Fruit fly (Drosophila melanogaster) whole organism, embryonic: ENCODE data around the gene CG7530.

Experiments used
- CG10462 ChIP-seq: fragments of 200-800 bp; sonication (Bioruptor generic); optimal IDR thresholded peaks from 2 replicates; lab custom pipeline; 2016; ENCODE audit warnings: missing biosample characterization, missing genetic modification characterization
- CG10979 ChIP-seq: fragments of 200-800 bp; sonication (Bioruptor generic); optimal IDR thresholded peaks from 2 replicates; lab custom pipeline; 2018; ENCODE audit warnings: missing biosample characterization, mild to moderate bottlenecking, missing genetic modification characterization, moderate library complexity
- CG12219 ChIP-seq: fragments of 200-800 bp; sonication (Bioruptor generic); optimal IDR thresholded peaks from 3 replicates; lab custom pipeline; 2018; ENCODE audit warnings: missing biosample characterization, mild to moderate bottlenecking, missing genetic modification characterization
- CG12942 ChIP-seq: fragments of 200-800 bp; sonication (Bioruptor generic); optimal IDR thresholded peaks from 3 replicates; lab custom pipeline; 2016; ENCODE audit warnings: missing biosample characterization, missing genetic modification characterization
- CG13424 ChIP-seq: fragments of 200-800 bp; sonication (Bioruptor generic); optimal IDR thresholded peaks from 2 replicates; lab custom pipeline; 2019; ENCODE audit warnings: missing biosample characterization, mild to moderate bottlenecking, missing genetic modification characterization, moderate library complexity
- CG15073 ChIP-seq: fragments of 200-800 bp; sonication (Bioruptor generic); optimal IDR thresholded peaks from 2 replicates; lab custom pipeline; 2016; ENCODE audit warnings: missing biosample characterization, missing genetic modification characterization
- CG1647 ChIP-seq: fragments of 200-800 bp; sonication (Bioruptor generic); optimal IDR thresholded peaks from 3 replicates; lab custom pipeline; 2016; ENCODE audit warnings: missing biosample characterization, missing genetic modification characterization
- CG17359 ChIP-seq: fragments of 200-800 bp; sonication (Bioruptor generic); optimal IDR thresholded peaks from 3 replicates; lab custom pipeline; 2018; ENCODE audit warnings: missing biosample characterization, mild to moderate bottlenecking, missing genetic modification characterization, moderate library complexity
- CG18476 ChIP-seq: fragments of 200-800 bp; sonication (Bioruptor generic); optimal IDR thresholded peaks from 2 replicates; lab custom pipeline; 2016; ENCODE audit warnings: missing biosample characterization, mild to moderate bottlenecking, missing genetic modification characterization
- CG2116 ChIP-seq: fragments of 200-800 bp; sonication (Bioruptor generic); optimal IDR thresholded peaks from 3 replicates; lab custom pipeline; 2018; ENCODE audit warnings: missing biosample characterization, mild to moderate bottlenecking, missing genetic modification characterization
- CG2889 ChIP-seq: fragments of 200-800 bp; sonication (Bioruptor generic); IDR thresholded peaks from 3 replicates; pipeline ENCODE4 v1.3.6; 2022; ENCODE audit warnings: missing biosample characterization, missing genetic modification characterization
- CG32772 ChIP-seq: fragments of 200-800 bp; sonication (Bioruptor generic); IDR thresholded peaks from 2 replicates; pipeline ENCODE4 v1.3.6; 2022; ENCODE audit warnings: missing biosample characterization, missing genetic modification characterization
- CG43689 ChIP-seq: fragments of 200-800 bp; sonication (Bioruptor generic); IDR thresholded peaks from 2 replicates; pipeline ENCODE4 v1.3.6; 2022; ENCODE audit warnings: missing biosample characterization, missing genetic modification characterization
- CG4617 ChIP-seq: fragments of 200-800 bp; sonication (Bioruptor generic); optimal IDR thresholded peaks from 3 replicates; lab custom pipeline; 2016; ENCODE audit warnings: missing biosample characterization, missing genetic modification characterization, borderline replicate concordance
- CG6765 ChIP-seq: fragments of 200-800 bp; sonication (Bioruptor generic); optimal IDR thresholded peaks from 3 replicates; lab custom pipeline; 2017; ENCODE audit warnings: missing biosample characterization, mild to moderate bottlenecking, missing genetic modification characterization
- CrebB ChIP-seq: fragments of 200-800 bp; sonication (Bioruptor generic); optimal IDR thresholded peaks from 3 replicates; lab custom pipeline; 2018; ENCODE audit warnings: missing biosample characterization, mild to moderate bottlenecking, missing genetic modification characterization
- D19A ChIP-seq: fragments of 200-800 bp; optimal IDR thresholded peaks from 3 replicates; lab custom pipeline; 2019; ENCODE audit warnings: missing biosample characterization, mild to moderate bottlenecking, missing genetic modification characterization, moderate library complexity
- Dek ChIP-seq: fragments of 200-800 bp; sonication (Bioruptor generic); optimal IDR thresholded peaks from 3 replicates; lab custom pipeline; 2019; ENCODE audit warnings: missing biosample characterization, mild to moderate bottlenecking, missing genetic modification characterization, moderate library complexity
- Dip3 ChIP-seq: fragments of 200-800 bp; sonication (Bioruptor generic); optimal IDR thresholded peaks from 3 replicates; lab custom pipeline; 2016; ENCODE audit warnings: missing biosample characterization, missing genetic modification characterization
- ERR ChIP-seq: fragments of 200-800 bp; sonication (Bioruptor generic); optimal IDR thresholded peaks from 2 replicates; lab custom pipeline; 2016; ENCODE audit warnings: missing biosample characterization, missing genetic modification characterization
- Eip74EF ChIP-seq, 2 experiments: fragments of 200-800 bp in 1 of 2; fragments of >200 bp in 1 of 2; sonication (Bioruptor generic) in 1 of 2; optimal IDR thresholded peaks; 2 replicates each; lab custom pipeline; 2017 to 2019; ENCODE audit warnings: missing biosample characterization in 2 of 2, missing genetic modification characterization in 2 of 2, mild to moderate bottlenecking in 1 of 2, moderate library complexity in 1 of 2
- Ets65A ChIP-seq: fragments of 200-800 bp; sonication (Bioruptor generic); peaks from one replicate; lab custom pipeline; 2016; ENCODE audit warnings: missing biosample characterization, missing genetic modification characterization
- HHEX ChIP-seq: fragments of 200-800 bp; sonication (Bioruptor generic); optimal IDR thresholded peaks from 3 replicates; lab custom pipeline; 2017; ENCODE audit warnings: missing biosample characterization, mild to moderate bottlenecking, missing genetic modification characterization, missing genetic modification reagents
- Lim3 ChIP-seq: fragments of 200-800 bp; sonication (Bioruptor generic); IDR thresholded peaks from 2 replicates; pipeline ENCODE4 v1.3.6; 2022; ENCODE audit warnings: missing biosample characterization, missing genetic modification characterization
- MTF-1 ChIP-seq: fragments of 200-800 bp; sonication (Bioruptor generic); optimal IDR thresholded peaks from 2 replicates; lab custom pipeline; 2018; ENCODE audit warnings: missing biosample characterization, mild to moderate bottlenecking, missing genetic modification characterization, borderline replicate concordance
- Sox102F ChIP-seq: fragments of 200-800 bp; sonication (Bioruptor generic); optimal IDR thresholded peaks from 2 replicates; lab custom pipeline; 2018; ENCODE audit warnings: missing biosample characterization, mild to moderate bottlenecking, missing genetic modification characterization, moderate library complexity
- Spps ChIP-seq: fragments of 200-800 bp; sonication (Bioruptor generic); optimal IDR thresholded peaks from 2 replicates; lab custom pipeline; 2018; ENCODE audit warnings: missing biosample characterization, mild to moderate bottlenecking, missing genetic modification characterization
- Stat92E ChIP-seq, 3 experiments: fragments of >200 bp in 2 of 3; fragments of 200-800 bp in 1 of 3; sonication (Bioruptor generic) in 1 of 3; optimal IDR thresholded peaks; 2 replicates each; lab custom pipeline; 2017 to 2019; ENCODE audit warnings: missing biosample characterization in 3 of 3, missing genetic modification characterization in 3 of 3, mild to moderate bottlenecking in 1 of 3, moderate library complexity in 1 of 3
- Usf ChIP-seq: fragments of 200-800 bp; sonication (Bioruptor generic); optimal IDR thresholded peaks from 2 replicates; lab custom pipeline; 2017; ENCODE audit warnings: missing genotype, missing biosample characterization, missing genetic modification characterization
- Xbp1 ChIP-seq: fragments of 200-800 bp; sonication (Bioruptor generic); optimal IDR thresholded peaks from 3 replicates; lab custom pipeline; 2016; ENCODE audit warnings: missing biosample characterization, mild to moderate bottlenecking, missing genetic modification characterization
- ase ChIP-seq: fragments of 200-800 bp; sonication (Bioruptor generic); IDR thresholded peaks from 3 replicates; pipeline ENCODE4 v1.3.6; 2022; ENCODE audit warnings: missing biosample characterization, missing genetic modification characterization
- az2 ChIP-seq: fragments of 200-800 bp; sonication (Bioruptor generic); optimal IDR thresholded peaks from 3 replicates; lab custom pipeline; 2016; ENCODE audit warnings: missing biosample characterization, missing genetic modification characterization
- bsh ChIP-seq, 2 experiments: fragments of 200-800 bp; sonication (Bioruptor generic); optimal IDR thresholded peaks; 2 replicates each; lab custom pipeline; 2017 to 2018; ENCODE audit warnings: mild to moderate bottlenecking in 2 of 2, missing biosample characterization in 2 of 2, missing genetic modification characterization in 2 of 2, moderate library complexity in 1 of 2
- cad ChIP-seq: fragments of >200 bp; optimal IDR thresholded peaks from 2 replicates; lab custom pipeline; 2017; ENCODE audit warnings: missing biosample characterization, missing genetic modification characterization
- crc ChIP-seq: fragments of 200-800 bp; sonication (Bioruptor generic); optimal IDR thresholded peaks from 2 replicates; lab custom pipeline; 2016; ENCODE audit warnings: missing biosample characterization, missing genetic modification characterization
- crol ChIP-seq: fragments of 200-800 bp; sonication (Bioruptor generic); IDR thresholded peaks from 2 replicates; pipeline ENCODE4 v1.3.6; 2022; ENCODE audit warnings: missing biosample characterization, missing genetic modification characterization
- fd102C ChIP-seq: fragments of 200-800 bp; sonication (Bioruptor generic); optimal IDR thresholded peaks from 2 replicates; lab custom pipeline; 2018; ENCODE audit warnings: missing biosample characterization, mild to moderate bottlenecking, missing genetic modification characterization, moderate library complexity
- fru ChIP-seq: fragments of >200 bp; optimal IDR thresholded peaks from 2 replicates; lab custom pipeline; 2017
- ind ChIP-seq: fragments of 200-800 bp; sonication (Bioruptor generic); optimal IDR thresholded peaks from 3 replicates; lab custom pipeline; 2016; ENCODE audit warnings: missing biosample characterization, missing genetic modification characterization
- jing ChIP-seq: fragments of 200-800 bp; sonication (Bioruptor generic); optimal IDR thresholded peaks from 2 replicates; lab custom pipeline; 2018; ENCODE audit warnings: missing biosample characterization, mild to moderate bottlenecking, missing genetic modification characterization
- kah ChIP-seq: fragments of 200-800 bp; sonication (Bioruptor generic); optimal IDR thresholded peaks from 2 replicates; lab custom pipeline; 2018; ENCODE audit warnings: missing biosample characterization, mild to moderate bottlenecking, missing genetic modification characterization
- lmd ChIP-seq: fragments of 200-800 bp; sonication (Bioruptor generic); IDR thresholded peaks from 2 replicates; pipeline ENCODE4 v1.3.6; 2022; ENCODE audit warnings: missing biosample characterization, missing genetic modification characterization
- phol ChIP-seq: fragments of 200-800 bp; sonication (Bioruptor generic); optimal IDR thresholded peaks from 3 replicates; lab custom pipeline; 2018; ENCODE audit warnings: missing biosample characterization, mild to moderate bottlenecking, missing genetic modification characterization, moderate library complexity
- repo ChIP-seq: fragments of 200-800 bp; sonication (Bioruptor generic); optimal IDR thresholded peaks from 2 replicates; lab custom pipeline; 2016; ENCODE audit warnings: missing biosample characterization, missing genetic modification characterization
- scrt ChIP-seq: fragments of 200-800 bp; sonication (Bioruptor generic); optimal IDR thresholded peaks from 2 replicates; lab custom pipeline; 2018; ENCODE audit warnings: missing biosample characterization, mild to moderate bottlenecking, missing genetic modification characterization, moderate library complexity
- sim ChIP-seq: fragments of 200-800 bp; sonication (Bioruptor generic); IDR thresholded peaks from 2 replicates; pipeline ENCODE4 v1.3.6; 2022; ENCODE audit warnings: missing biosample characterization, missing genetic modification characterization
- sob ChIP-seq: fragments of 200-800 bp; sonication (Bioruptor generic); IDR thresholded peaks from 2 replicates; pipeline ENCODE4 v1.3.6; 2022; ENCODE audit warnings: missing biosample characterization, missing genetic modification characterization
- sqz ChIP-seq: fragments of 200-800 bp; sonication (Bioruptor generic); optimal IDR thresholded peaks from 3 replicates; lab custom pipeline; 2018; ENCODE audit warnings: missing biosample characterization, mild to moderate bottlenecking, missing genetic modification characterization

CG7530 gene

dm6 chr3R:14737894-14738860 is 6.9 kb upstream of the CG7530 start (continued):
- TF ChIP-seq ERR (peak; percentile 86), D19A (tag; lab: Kevin White, UChicago) (peak; percentile 87), HHEX (GFP tag; lab: Kevin White, UChicago) (peak; percentile 93), CG2889 (GFP tag; lab: Robert Waterston, UW) (peak; percentile 93), fd102C (peak; percentile 49), CG13424 (tag; lab: Kevin White, UChicago) (peak; percentile 95), Stat92E (GFP tag; optimal IDR thresholded peaks at IDR 0.05; lab: Kevin White, UChicago) (no peak), az2 (peak; percentile 95), sim (GFP tag; lab: Robert Waterston, UW) (peak; percentile 86; the same call in 1 of the 2 replicates), crc (GFP tag; lab: Kevin White, UChicago) (peak; percentile 84), Usf (GFP tag; lab: Kevin White, UChicago) (peak; percentile 76), jing (GFP tag; lab: Kevin White, UChicago) (peak; percentile 86), repo (GFP tag; lab: Kevin White, UChicago) (peak; percentile 91), kah (peak; percentile 80), Spps (tag; lab: Kevin White, UChicago) (peak; percentile 91), phol (tag; lab: Kevin White, UChicago) (peak; percentile 94), lmd (GFP tag; lab: Robert Waterston, UW) (peak; percentile 96), bsh (GFP tag; optimal IDR thresholded peaks at IDR 0.05; lab: Kevin White, UChicago) (peak; percentile 83 to 96), CrebB (peak; percentile 91), fru (lab: Kevin White, UChicago) (no peak), Lim3 (GFP tag; lab: Robert Waterston, UW) (peak; percentile 81), CG17359 (tag; lab: Kevin White, UChicago) (peak; percentile 97), Ets65A (peak; percentile 99), sqz (GFP tag; lab: Kevin White, UChicago) (peak; percentile 66), CG43689 (peak; percentile 84), crol (peak; percentile 98), Eip74EF (GFP tag; optimal IDR thresholded peaks at IDR 0.05; lab: Kevin White, UChicago) (peak in 1 of 2 experiments; percentile 89), CG10462 (GFP tag; lab: Kevin White, UChicago) (peak; percentile 87), MTF-1 (GFP tag; lab: Kevin White, UChicago) (peak; percentile 90), Dek (tag; lab: Kevin White, UChicago) (peak; percentile 94), Sox102F (GFP tag; lab: Kevin White, UChicago) (peak; percentile 96), CG1647 (GFP tag; lab: Kevin White, UChicago) (peak; percentile 87), scrt (GFP tag; lab: Kevin White, UChicago) (peak; percentile 87), ind (GFP tag; lab: Kevin White, UChicago) (peak; percentile 92), CG4617 (GFP tag; lab: Kevin White, UChicago) (peak; percentile 76), Xbp1 (GFP tag; lab: Kevin White, UChicago) (peak; percentile 95), CG32772 (GFP tag; lab: Robert Waterston, UW) (peak; percentile 96), CG12942 (GFP tag; lab: Kevin White, UChicago) (peak; percentile 92), CG2116 (GFP tag; lab: Kevin White, UChicago) (peak; percentile 69), CG12219 (GFP tag; lab: Kevin White, UChicago) (peak; percentile 94), cad (GFP tag; lab: Kevin White, UChicago) (no peak), sob (peak; percentile 96), CG6765 (GFP tag; lab: Kevin White, UChicago) (peak; percentile 69), CG15073 (GFP tag; lab: Kevin White, UChicago) (peak; percentile 77), CG18476 (peak; percentile 88), ase (GFP tag; lab: Robert Waterston, UW) (peak; percentile 92), Dip3 (GFP tag; lab: Kevin White, UChicago) (peak; percentile 92), CG10979 (tag; lab: Kevin White, UChicago) (peak; percentile 95)
